Fruit fly (Drosophila melanogaster) whole organism, embryonic: ENCODE data around the gene CG13449.
A peak's percentile ranks its signal among the peaks of the same experiment; 100 is the strongest.

Source experiments
- Asciz ChIP-seq: fragments of 200-800 bp; sonication (Bioruptor generic); optimal IDR thresholded peaks from 2 replicates; lab custom pipeline; 2017; ENCODE audit warnings: missing biosample characterization, mild to moderate bottlenecking, missing genetic modification characterization, missing genetic modification reagents
- BtbVII ChIP-seq: fragments of 200-800 bp; sonication (Bioruptor generic); optimal IDR thresholded peaks from 3 replicates; lab custom pipeline; 2017; ENCODE audit warnings: missing biosample characterization, mild to moderate bottlenecking, missing genetic modification characterization
- C15 ChIP-seq: fragments of 200-800 bp; sonication (Bioruptor generic); IDR thresholded peaks from 3 replicates; pipeline ENCODE4 v1.3.6; 2022; ENCODE audit warnings: missing biosample characterization, missing genetic modification characterization
- CG10462 ChIP-seq: fragments of 200-800 bp; sonication (Bioruptor generic); optimal IDR thresholded peaks from 2 replicates; lab custom pipeline; 2016; ENCODE audit warnings: missing biosample characterization, missing genetic modification characterization
- CG10565 ChIP-seq: fragments of 200-800 bp; sonication (Bioruptor generic); optimal IDR thresholded peaks from 3 replicates; lab custom pipeline; 2016; ENCODE audit warnings: missing biosample characterization, mild to moderate bottlenecking, missing genetic modification characterization
- CG10959 ChIP-seq: fragments of 200-800 bp; sonication (Bioruptor generic); IDR thresholded peaks from 2 replicates; pipeline ENCODE4 v1.3.6; 2022; ENCODE audit warnings: missing biosample characterization, missing genetic modification characterization
- CG11085 ChIP-seq: fragments of 200-800 bp; sonication (Bioruptor generic); IDR thresholded peaks from 2 replicates; pipeline ENCODE4 v1.3.6; 2022; ENCODE audit warnings: missing biosample characterization, missing genetic modification characterization
- CG12104 ChIP-seq: fragments of 200-800 bp; sonication (Bioruptor generic); optimal IDR thresholded peaks from 3 replicates; lab custom pipeline; 2016; ENCODE audit warnings: missing biosample characterization, missing genetic modification characterization
- CG12219 ChIP-seq: fragments of 200-800 bp; sonication (Bioruptor generic); optimal IDR thresholded peaks from 3 replicates; lab custom pipeline; 2018; ENCODE audit warnings: missing biosample characterization, mild to moderate bottlenecking, missing genetic modification characterization
- CG1233 ChIP-seq: fragments of 200-800 bp; sonication (Bioruptor generic); optimal IDR thresholded peaks from 4 replicates; lab custom pipeline; 2018; ENCODE audit warnings: missing biosample characterization, mild to moderate bottlenecking, missing genetic modification characterization
- CG12942 ChIP-seq: fragments of 200-800 bp; sonication (Bioruptor generic); optimal IDR thresholded peaks from 3 replicates; lab custom pipeline; 2016; ENCODE audit warnings: missing biosample characterization, missing genetic modification characterization
- CG13123 ChIP-seq: fragments of 200-800 bp; sonication (Bioruptor generic); optimal IDR thresholded peaks from 2 replicates; lab custom pipeline; 2016; ENCODE audit warnings: missing biosample characterization, missing genetic modification characterization
- CG14441 ChIP-seq: fragments of 200-800 bp; sonication (Bioruptor generic); IDR thresholded peaks from 2 replicates; pipeline ENCODE4 v1.3.6; 2022; ENCODE audit warnings: missing biosample characterization, missing genetic modification characterization
- CG15269 ChIP-seq: fragments of 200-800 bp; sonication (Bioruptor generic); optimal IDR thresholded peaks from 2 replicates; lab custom pipeline; 2018; ENCODE audit warnings: missing biosample characterization, mild to moderate bottlenecking, missing genetic modification characterization, moderate library complexity
- CG1529 ChIP-seq: fragments of 200-800 bp; sonication (Bioruptor generic); optimal IDR thresholded peaks from 3 replicates; lab custom pipeline; 2018; ENCODE audit warnings: missing biosample characterization, missing genetic modification characterization
- CG17912 ChIP-seq: fragments of 200-800 bp; sonication (Bioruptor generic); optimal IDR thresholded peaks from 2 replicates; lab custom pipeline; 2018; ENCODE audit warnings: missing biosample characterization, mild to moderate bottlenecking, missing genetic modification characterization
- CG18619 ChIP-seq: fragments of 200-800 bp; sonication (Bioruptor generic); optimal IDR thresholded peaks from 3 replicates; lab custom pipeline; 2017; ENCODE audit warnings: missing biosample characterization, mild to moderate bottlenecking, missing genetic modification characterization
- CG2199 ChIP-seq: fragments of 200-800 bp; sonication (Bioruptor generic); IDR thresholded peaks from 3 replicates; pipeline ENCODE4 v1.3.6; 2022; ENCODE audit warnings: missing biosample characterization, missing genetic modification characterization
- CG30403 ChIP-seq: fragments of 200-800 bp; sonication (Bioruptor generic); optimal IDR thresholded peaks from 3 replicates; lab custom pipeline; 2016; ENCODE audit warnings: missing biosample characterization, missing genetic modification characterization
- CG6175 ChIP-seq: fragments of 200-800 bp; sonication (Bioruptor generic); IDR thresholded peaks from 3 replicates; pipeline ENCODE4 v1.3.6; 2022; ENCODE audit warnings: missing biosample characterization, missing genetic modification characterization
- CG6254 ChIP-seq: fragments of 200-800 bp; sonication (Bioruptor generic); optimal IDR thresholded peaks from 3 replicates; lab custom pipeline; 2017; ENCODE audit warnings: mild to moderate bottlenecking, missing biosample characterization, missing genetic modification reagents, missing genetic modification characterization
- CG7963 ChIP-seq: fragments of 200-800 bp; sonication (Bioruptor generic); IDR thresholded peaks from 3 replicates; pipeline ENCODE4 v1.3.6; 2022; ENCODE audit warnings: missing biosample characterization, missing genetic modification characterization; ENCODE audit not compliant: partially characterized antibody
- CG8388 ChIP-seq: fragments of 200-800 bp; sonication (Bioruptor generic); optimal IDR thresholded peaks from 2 replicates; lab custom pipeline; 2019; ENCODE audit warnings: missing biosample characterization, mild to moderate bottlenecking, missing genetic modification characterization, moderate library complexity
- Dp ChIP-seq: fragments of 200-800 bp; sonication (Bioruptor generic); optimal IDR thresholded peaks from 2 replicates; lab custom pipeline; 2018; ENCODE audit warnings: missing biosample characterization, mild to moderate bottlenecking, missing genetic modification characterization, moderate library complexity
- Drgx ChIP-seq: fragments of 200-800 bp; sonication (Bioruptor generic); IDR thresholded peaks from 2 replicates; pipeline ENCODE4 v1.3.6; 2022; ENCODE audit warnings: missing biosample characterization, missing genetic modification characterization
- E2f1 ChIP-seq: fragments of 200-800 bp; sonication (Bioruptor generic); IDR thresholded peaks from 2 replicates; pipeline ENCODE4 v1.3.6; 2022; ENCODE audit warnings: missing biosample characterization, missing genetic modification characterization
- H15 ChIP-seq: fragments of 200-800 bp; sonication (Bioruptor generic); IDR thresholded peaks from 3 replicates; pipeline ENCODE4 v1.3.6; 2022; ENCODE audit warnings: missing biosample characterization, missing genetic modification characterization
- Hey ChIP-seq: fragments of 200-800 bp; sonication (Bioruptor generic); optimal IDR thresholded peaks from 3 replicates; lab custom pipeline; 2018; ENCODE audit warnings: missing biosample characterization, mild to moderate bottlenecking, missing genetic modification characterization
- Hr3 ChIP-seq: fragments of 200-800 bp; sonication (Bioruptor generic); optimal IDR thresholded peaks from 3 replicates; lab custom pipeline; 2016; ENCODE audit warnings: missing biosample characterization, missing genetic modification characterization
- Lpt ChIP-seq: fragments of >200 bp; optimal IDR thresholded peaks from 2 replicates; lab custom pipeline; 2018; ENCODE audit warnings: missing biosample characterization, missing genetic modification characterization
- NK7.1 ChIP-seq: fragments of 200-800 bp; sonication (Bioruptor generic); optimal IDR thresholded peaks from 3 replicates; lab custom pipeline; 2016; ENCODE audit warnings: missing biosample characterization, missing genetic modification characterization
- Nf-YA ChIP-seq: fragments of 200-800 bp; sonication (Bioruptor generic); IDR thresholded peaks from 2 replicates; pipeline ENCODE4 v1.3.6; 2022; ENCODE audit warnings: missing biosample characterization, missing genetic modification characterization
- Side ChIP-seq: fragments of 200-800 bp; sonication (Bioruptor generic); optimal IDR thresholded peaks from 2 replicates; lab custom pipeline; 2016; ENCODE audit warnings: missing biosample characterization, missing genetic modification characterization
- Usf ChIP-seq: fragments of 200-800 bp; sonication (Bioruptor generic); optimal IDR thresholded peaks from 2 replicates; lab custom pipeline; 2017; ENCODE audit warnings: missing genotype, missing biosample characterization, missing genetic modification characterization
- Vsx1 ChIP-seq: fragments of 200-800 bp; sonication (Bioruptor generic); optimal IDR thresholded peaks from 2 replicates; lab custom pipeline; 2017; ENCODE audit warnings: missing biosample characterization, mild to moderate bottlenecking, missing genetic modification characterization, missing genetic modification reagents
- Xrp1 ChIP-seq: fragments of 200-800 bp; sonication (Bioruptor generic); IDR thresholded peaks from 2 replicates; pipeline ENCODE4 v1.3.6; 2022; ENCODE audit warnings: missing biosample characterization, missing genetic modification characterization
- YL-1 ChIP-seq: fragments of 200-800 bp; sonication (Bioruptor generic); optimal IDR thresholded peaks from 3 replicates; lab custom pipeline; 2017; ENCODE audit warnings: missing biosample characterization, mild to moderate bottlenecking, missing genetic modification characterization
- al ChIP-seq: fragments of 200-800 bp; sonication (Bioruptor generic); IDR thresholded peaks from 2 replicates; pipeline ENCODE4 v1.3.6; 2022; ENCODE audit warnings: missing biosample characterization, missing genetic modification characterization
- bcd ChIP-seq: fragments of 200-800 bp; sonication (Bioruptor generic); optimal IDR thresholded peaks from 2 replicates; lab custom pipeline; 2017; ENCODE audit warnings: missing biosample characterization, mild to moderate bottlenecking, missing genetic modification characterization
- chm ChIP-seq: fragments of 200-800 bp; sonication (Bioruptor generic); IDR thresholded peaks from 2 replicates; pipeline ENCODE4 v1.3.6; 2022; ENCODE audit warnings: missing biosample characterization, missing genetic modification characterization
- dan ChIP-seq: fragments of 200-800 bp; sonication (Bioruptor generic); IDR thresholded peaks from 2 replicates; pipeline ENCODE4 v1.3.6; 2022; ENCODE audit warnings: missing biosample characterization, missing genetic modification characterization
- danr ChIP-seq: fragments of 200-800 bp; sonication (Bioruptor generic); IDR thresholded peaks from 2 replicates; pipeline ENCODE4 v1.3.6; 2022; ENCODE audit warnings: missing biosample characterization, missing genetic modification characterization
- gce ChIP-seq: fragments of 200-800 bp; sonication (Bioruptor generic); IDR thresholded peaks from 3 replicates; pipeline ENCODE4 v1.3.6; 2022; ENCODE audit warnings: missing biosample characterization, missing genetic modification characterization
- gcm2 ChIP-seq: fragments of 200-800 bp; sonication (Bioruptor generic); optimal IDR thresholded peaks from 2 replicates; lab custom pipeline; 2016; ENCODE audit warnings: missing biosample characterization, missing genetic modification characterization
- gsb-n ChIP-seq: fragments of 200-800 bp; sonication (Bioruptor generic); optimal IDR thresholded peaks from 3 replicates; lab custom pipeline; 2018; ENCODE audit warnings: missing biosample characterization, mild to moderate bottlenecking, missing genetic modification characterization
- hbn ChIP-seq: fragments of 200-800 bp; sonication (Bioruptor generic); IDR thresholded peaks from 2 replicates; pipeline ENCODE4 v1.3.6; 2022; ENCODE audit warnings: missing biosample characterization, missing genetic modification characterization; ENCODE audit not compliant: partially characterized antibody
- ken ChIP-seq: fragments of 200-800 bp; sonication (Bioruptor generic); IDR thresholded peaks from 3 replicates; pipeline ENCODE4 v1.3.6; 2022; ENCODE audit warnings: missing biosample characterization, missing genetic modification characterization
- maf-S ChIP-seq: fragments of 200-800 bp; sonication (Bioruptor generic); optimal IDR thresholded peaks from 2 replicates; lab custom pipeline; 2016; ENCODE audit warnings: missing biosample characterization, missing genetic modification characterization
- sim ChIP-seq: fragments of 200-800 bp; sonication (Bioruptor generic); IDR thresholded peaks from 2 replicates; pipeline ENCODE4 v1.3.6; 2022; ENCODE audit warnings: missing biosample characterization, missing genetic modification characterization
- sisA ChIP-seq: fragments of 200-800 bp; sonication (Bioruptor generic); IDR thresholded peaks from 2 replicates; pipeline ENCODE4 v1.3.6; 2022; ENCODE audit warnings: missing biosample characterization, missing genetic modification characterization
- tio ChIP-seq: fragments of 200-800 bp; sonication (Bioruptor generic); optimal IDR thresholded peaks from 2 replicates; lab custom pipeline; 2017; ENCODE audit warnings: missing biosample characterization, missing genetic modification characterization, inconsistent platforms

Gene CG13449

DNA sequence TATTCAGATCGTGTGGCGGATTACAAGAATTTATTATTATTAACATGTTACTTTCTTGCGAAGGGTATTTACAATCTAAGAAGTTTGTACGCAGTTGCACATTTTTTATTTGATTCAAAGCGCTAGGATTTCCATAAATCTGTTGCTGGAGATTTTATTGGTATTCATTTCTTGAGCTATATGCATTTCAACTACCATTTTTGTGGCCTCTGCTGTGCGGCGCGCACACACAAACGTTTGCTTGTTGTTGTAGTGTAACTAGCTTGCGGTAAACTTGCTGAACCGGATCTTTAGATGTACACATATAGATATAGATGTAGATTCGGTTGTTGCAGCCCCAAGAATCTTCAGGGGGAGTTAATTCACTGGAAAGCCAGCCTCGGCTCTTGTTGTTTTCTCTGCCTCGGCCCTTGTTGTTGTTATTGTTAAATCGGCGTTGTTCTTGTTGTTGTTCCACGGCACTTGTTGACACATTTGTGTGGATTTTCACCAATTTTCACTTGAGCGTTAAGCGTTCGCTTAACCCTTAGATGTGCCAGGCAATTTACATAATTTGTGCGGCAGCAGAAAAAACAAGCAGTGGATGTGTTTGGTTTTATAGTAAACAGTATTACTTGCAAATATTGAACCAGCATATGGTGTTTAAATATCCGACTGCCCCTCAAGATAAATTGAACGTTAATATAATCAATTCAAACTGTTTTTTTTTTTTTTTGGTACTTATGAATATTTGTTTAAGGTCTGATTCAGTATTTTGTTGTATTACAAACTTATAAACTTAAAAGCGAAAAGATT is 21.6 kb downstream of the CG13449 start (continued):
- no peak for TF ChIP-seq YL-1 (GFP tag; lab: Kevin White, UChicago)
- no peak for TF ChIP-seq bcd
- TF ChIP-seq CG6175 (GFP tag; lab: Robert Waterston, UW) = no peak
- TF ChIP-seq CG10565 (GFP tag; lab: Kevin White, UChicago) = no peak
- no peak for TF ChIP-seq gce
- TF ChIP-seq CG13123 (GFP tag; lab: Kevin White, UChicago) = no peak
- TF ChIP-seq Asciz (GFP tag; lab: Kevin White, UChicago) = peak; percentile 59
- no peak for TF ChIP-seq maf-S (GFP tag; lab: Kevin White, UChicago)
- no peak for TF ChIP-seq Hr3 (GFP tag; lab: Kevin White, UChicago)
- TF ChIP-seq sisA (GFP tag; lab: Robert Waterston, UW) = no peak
- no peak for TF ChIP-seq Nf-YA (GFP tag; lab: Robert Waterston, UW)
- no peak for TF ChIP-seq chm
- 0 out of 3 replicates have a peak, but pooled peaks have one; percentile 29 for TF ChIP-seq C15 (GFP tag; lab: Robert Waterston, UW)
- TF ChIP-seq E2f1 (GFP tag; lab: Robert Waterston, UW) = no peak
- no peak; the same call in 1 of the 2 replicates for TF ChIP-seq CG10959 (GFP tag; lab: Robert Waterston, UW)
- TF ChIP-seq Xrp1 = peak; percentile 32; the same call in 1 of the 2 replicates
- no peak for TF ChIP-seq CG12942
- no peak for TF ChIP-seq CG14441 (GFP tag; lab: Robert Waterston, UW)
- TF ChIP-seq CG6254 (GFP tag; lab: Kevin White, UChicago) = no peak
- peak; percentile 31; the same call in 1 of the 3 replicates for TF ChIP-seq CG2199 (GFP tag; lab: Robert Waterston, UW)
- TF ChIP-seq CG18619 = peak; percentile 1
- TF ChIP-seq hbn = no peak
- TF ChIP-seq H15 (GFP tag; lab: Robert Waterston, UW) = no peak
- peak; percentile 41 for TF ChIP-seq CG15269
- TF ChIP-seq CG8388 = no peak
- no peak for TF ChIP-seq Hey (tag; lab: Kevin White, UChicago)
- TF ChIP-seq tio (GFP tag; lab: Kevin White, UChicago) = no peak
- TF ChIP-seq sim = no peak
- TF ChIP-seq CG12104 = peak; percentile 39
- no peak for TF ChIP-seq CG30403 (GFP tag; lab: Kevin White, UChicago)
- TF ChIP-seq Drgx = no peak; the same call in 1 of the 2 replicates
- TF ChIP-seq gsb-n (tag; lab: Kevin White, UChicago) = no peak
- no peak for TF ChIP-seq CG1529 (GFP tag; lab: Kevin White, UChicago)
- peak; percentile 8 for TF ChIP-seq CG1233 (GFP tag; lab: Kevin White, UChicago)
- no peak for TF ChIP-seq gcm2
- no peak for TF ChIP-seq Usf (GFP tag; lab: Kevin White, UChicago)
- no peak for TF ChIP-seq Lpt
- TF ChIP-seq CG17912 (GFP tag; lab: Kevin White, UChicago) = no peak
- no peak for TF ChIP-seq NK7.1 (GFP tag; lab: Kevin White, UChicago)
- TF ChIP-seq CG10462 (GFP tag; lab: Kevin White, UChicago) = no peak
- peak; percentile 9 for TF ChIP-seq Vsx1 (GFP tag; lab: Kevin White, UChicago)
- no peak for TF ChIP-seq al (GFP tag; lab: Robert Waterston, UW)
- TF ChIP-seq ken (GFP tag; lab: Robert Waterston, UW) = no peak
- TF ChIP-seq CG12219 (GFP tag; lab: Kevin White, UChicago) = peak; percentile 4
- TF ChIP-seq dan (GFP tag; lab: Robert Waterston, UW) = no peak
- TF ChIP-seq BtbVII = peak; percentile 22
- no peak for TF ChIP-seq Dp (GFP tag; lab: Kevin White, UChicago)
- TF ChIP-seq CG11085 (GFP tag; lab: Robert Waterston, UW) = no peak
- TF ChIP-seq Side = no peak
- peak; percentile 35; the same call in 1 of the 2 replicates for TF ChIP-seq danr (GFP tag; lab: Robert Waterston, UW)
- no peak for TF ChIP-seq CG7963 (GFP tag; lab: Robert Waterston, UW)
